Fruit fly (Drosophila melanogaster) whole organism, adult: Measurements from ENCODE around the gene mav.

ENCODE experiments used
- CG11617 ChIP-seq: fragments of 200-800 bp; sonication (Bioruptor generic); optimal IDR thresholded peaks from 2 replicates; lab custom pipeline; 2017; ENCODE audit warnings: mild to moderate bottlenecking, missing biosample characterization, missing genetic modification reagents, missing genetic modification characterization
- CG12768 ChIP-seq: fragments of 200-800 bp; sonication (Bioruptor generic); optimal IDR thresholded peaks from 2 replicates; lab custom pipeline; 2017; ENCODE audit warnings: missing biosample characterization, missing genetic modification characterization, mild to moderate bottlenecking, moderate library complexity, missing genetic modification reagents
- CG14711 ChIP-seq: fragments of 200-800 bp; sonication (Bioruptor generic); optimal IDR thresholded peaks from 2 replicates; lab custom pipeline; 2018; ENCODE audit warnings: missing biosample characterization, mild to moderate bottlenecking, missing genetic modification characterization, moderate library complexity
- CG1620 ChIP-seq: fragments of 200-800 bp; sonication (Bioruptor generic); optimal IDR thresholded peaks from 2 replicates; lab custom pipeline; 2016; ENCODE audit warnings: missing biosample characterization, missing genetic modification characterization
- CG33017 ChIP-seq: fragments of 200-800 bp; sonication (Bioruptor generic); optimal IDR thresholded peaks from 2 replicates; lab custom pipeline; 2018; ENCODE audit warnings: missing biosample characterization, mild to moderate bottlenecking, missing genetic modification characterization, moderate library complexity
- CG5204 ChIP-seq: fragments of 200-800 bp; sonication (Bioruptor generic); optimal IDR thresholded peaks from 2 replicates; lab custom pipeline; 2016; ENCODE audit warnings: missing biosample characterization, missing genetic modification characterization
- CG7101 ChIP-seq: fragments of 200-800 bp; sonication (Bioruptor generic); optimal IDR thresholded peaks from 2 replicates; lab custom pipeline; 2018; ENCODE audit warnings: missing biosample characterization, mild to moderate bottlenecking, missing genetic modification characterization, moderate library complexity
- Clk ChIP-seq: fragments of 200-800 bp; sonication (Bioruptor generic); optimal IDR thresholded peaks from 2 replicates; lab custom pipeline; 2017; ENCODE audit warnings: missing biosample characterization, missing genetic modification characterization
- Crg-1 ChIP-seq: fragments of 200-800 bp; sonication (Bioruptor generic); optimal IDR thresholded peaks from 2 replicates; lab custom pipeline; 2016; ENCODE audit warnings: missing biosample characterization, missing genetic modification characterization
- Hr96 ChIP-seq: fragments of 200-800 bp; sonication (Bioruptor generic); optimal IDR thresholded peaks from 2 replicates; lab custom pipeline; 2016; ENCODE audit warnings: missing biosample characterization, missing genetic modification characterization
- Mnt ChIP-seq: fragments of 200-800 bp; sonication (Bioruptor generic); optimal IDR thresholded peaks from 2 replicates; lab custom pipeline; 2016; ENCODE audit warnings: missing biosample characterization, mild to moderate bottlenecking, missing genetic modification characterization
- bab1 ChIP-seq: fragments of 200-800 bp; sonication (Bioruptor generic); optimal IDR thresholded peaks from 3 replicates; lab custom pipeline; 2019; ENCODE audit warnings: missing biosample characterization, mild to moderate bottlenecking, missing genetic modification characterization, moderate library complexity
- cic ChIP-seq: fragments of 200-800 bp; sonication (Bioruptor generic); optimal IDR thresholded peaks from 2 replicates; lab custom pipeline; 2017; ENCODE audit warnings: missing biosample characterization, mild to moderate bottlenecking, missing genetic modification characterization, moderate library complexity
- cnc ChIP-seq, 2 experiments: fragments of >200 bp; optimal IDR thresholded peaks; 2 replicates each; lab custom pipeline; 2017
- kay ChIP-seq: fragments of 200-800 bp; sonication (Bioruptor generic); peaks from one replicate; lab custom pipeline; 2016; ENCODE audit warnings: missing biosample characterization, missing genetic modification characterization, borderline replicate concordance
- ovo ChIP-seq: fragments of 200-800 bp; sonication (Bioruptor generic); optimal IDR thresholded peaks from 2 replicates; lab custom pipeline; 2016; ENCODE audit warnings: missing biosample characterization, missing genetic modification characterization
- pad ChIP-seq: fragments of 200-800 bp; sonication (Bioruptor generic); optimal IDR thresholded peaks from 3 replicates; lab custom pipeline; 2017; ENCODE audit warnings: missing biosample characterization, missing genetic modification characterization, mild to moderate bottlenecking, moderate library complexity, missing genetic modification reagents
- tj ChIP-seq: fragments of 200-800 bp; sonication (Bioruptor generic); optimal IDR thresholded peaks from 3 replicates; lab custom pipeline; 2017; ENCODE audit warnings: missing biosample characterization, mild to moderate bottlenecking, missing genetic modification characterization, moderate library complexity
- toe ChIP-seq: fragments of 200-800 bp; sonication (Bioruptor generic); optimal IDR thresholded peaks from 2 replicates; lab custom pipeline; 2016; ENCODE audit warnings: missing biosample characterization, missing genetic modification characterization

Gene mav

DNA sequence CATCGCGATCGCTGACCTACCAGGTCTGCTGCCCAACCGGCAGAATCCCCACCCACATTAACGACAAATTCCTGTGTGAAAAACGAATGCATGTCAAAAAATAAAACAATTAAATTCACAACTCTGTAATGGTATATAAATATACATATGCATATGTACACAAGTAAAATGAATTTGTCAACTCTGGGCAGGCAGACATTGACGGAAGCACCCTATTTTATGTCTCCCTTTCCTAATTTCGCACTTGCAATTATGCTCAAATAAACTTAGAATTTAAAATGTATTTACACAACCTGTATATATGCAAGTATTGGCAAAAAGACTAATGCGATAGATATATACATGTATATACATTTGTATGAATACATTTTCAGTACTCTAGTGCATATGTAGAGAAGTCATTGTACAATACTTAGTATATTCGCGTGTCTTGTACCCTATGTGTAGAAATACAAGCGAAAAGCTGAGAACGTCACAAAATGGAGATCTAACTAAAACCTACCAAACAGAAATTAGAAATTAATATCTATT, 33.3 kb upstream of the mav start:
- TF ChIP-seq toe (GFP tag; lab: Kevin White, UChicago), result no peak
- no peak for TF ChIP-seq CG12768 (GFP tag; lab: Kevin White, UChicago)
- TF ChIP-seq CG5204, result no peak
- no peak for TF ChIP-seq cic (GFP tag; lab: Kevin White, UChicago)
- peak; percentile 98 for TF ChIP-seq kay (GFP tag; lab: Kevin White, UChicago)
- no peak for TF ChIP-seq ovo (GFP tag; lab: Kevin White, UChicago)
- no peak for TF ChIP-seq bab1
- peak; percentile 86 for TF ChIP-seq CG14711 (tag; lab: Kevin White, UChicago)
- peak; percentile 22 for TF ChIP-seq CG1620 (GFP tag; lab: Kevin White, UChicago)
- no peak for TF ChIP-seq CG11617 (GFP tag; lab: Kevin White, UChicago)
- no peak for TF ChIP-seq cnc (optimal IDR thresholded peaks at IDR 0.05; lab: Kevin White, UChicago)
- peak; percentile 0 for TF ChIP-seq Crg-1
- TF ChIP-seq Clk (GFP tag; lab: Kevin White, UChicago), result no peak
- TF ChIP-seq Hr96 (GFP tag; lab: Kevin White, UChicago), result no peak
- TF ChIP-seq tj (GFP tag; lab: Kevin White, UChicago), result no peak
- no peak for TF ChIP-seq Mnt (GFP tag; lab: Kevin White, UChicago)

DNA sequence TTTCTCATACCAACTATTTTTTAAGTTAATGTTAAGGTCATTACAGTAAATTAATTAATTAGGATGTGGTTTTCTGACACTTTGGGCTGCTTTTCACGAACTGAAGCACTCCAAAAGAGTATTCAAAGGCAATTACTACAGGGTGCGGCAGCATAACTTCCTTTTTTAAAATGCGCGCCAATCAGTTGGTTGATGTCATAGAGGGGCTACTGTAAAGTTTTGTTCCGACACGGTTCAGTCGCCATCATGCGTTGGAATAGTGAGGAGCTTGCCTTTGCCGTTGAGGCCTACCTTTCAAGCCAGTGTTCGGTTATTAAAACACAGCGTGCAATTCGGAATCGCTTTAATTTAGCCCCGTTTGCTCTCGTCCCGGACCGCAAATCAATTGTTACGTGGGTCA, 21.6 kb upstream of the mav start:
- TF ChIP-seq CG33017 (tag; lab: Kevin White, UChicago) (no peak), toe (GFP tag; lab: Kevin White, UChicago) (no peak), CG11617 (GFP tag; lab: Kevin White, UChicago) (no peak), CG12768 (GFP tag; lab: Kevin White, UChicago) (no peak), CG14711 (tag; lab: Kevin White, UChicago) (no peak), Clk (GFP tag; lab: Kevin White, UChicago) (no peak), tj (GFP tag; lab: Kevin White, UChicago) (no peak), ovo (GFP tag; lab: Kevin White, UChicago) (no peak), Crg-1 (no peak), Hr96 (GFP tag; lab: Kevin White, UChicago) (no peak), kay (GFP tag; lab: Kevin White, UChicago) (no peak), CG5204 (no peak), Mnt (GFP tag; lab: Kevin White, UChicago) (no peak)

DNA sequence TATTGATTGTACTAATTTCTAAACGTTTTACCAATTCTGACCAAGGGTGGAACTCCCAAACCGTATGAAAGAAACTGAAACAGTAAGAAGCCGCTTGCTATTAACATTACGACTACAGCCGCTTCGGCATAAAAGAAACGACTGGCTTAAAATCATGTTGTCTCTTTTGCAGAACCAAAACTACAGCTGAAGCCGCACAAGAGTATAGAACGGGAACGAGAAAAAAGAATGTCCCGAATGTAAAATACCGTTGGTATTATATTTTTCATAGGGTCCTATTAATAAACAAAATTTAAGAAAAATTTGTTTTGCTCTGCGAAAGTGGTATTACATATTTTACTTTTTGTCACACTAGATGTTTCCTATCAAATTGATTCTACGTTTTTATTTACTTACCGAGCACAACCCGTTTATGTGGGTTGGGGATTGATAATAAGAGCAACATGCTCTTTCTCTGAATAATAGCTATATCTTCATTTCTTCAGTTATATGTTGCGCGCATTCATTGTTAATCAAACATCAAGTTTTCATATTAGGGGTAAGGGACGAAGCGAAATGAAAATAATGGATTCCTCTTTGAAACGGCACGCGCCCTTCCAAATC, 20.7 kb upstream of the mav start, which contains the start of gene Ekar:
Gene Ekar (minus strand): TSS at position 143 of the 603 bp plus-strand sequence.
- no peak for TF ChIP-seq CG14711 (tag; lab: Kevin White, UChicago)
- TF ChIP-seq kay (GFP tag; lab: Kevin White, UChicago), result peak; percentile 72
- no peak for TF ChIP-seq CG7101

DNA sequence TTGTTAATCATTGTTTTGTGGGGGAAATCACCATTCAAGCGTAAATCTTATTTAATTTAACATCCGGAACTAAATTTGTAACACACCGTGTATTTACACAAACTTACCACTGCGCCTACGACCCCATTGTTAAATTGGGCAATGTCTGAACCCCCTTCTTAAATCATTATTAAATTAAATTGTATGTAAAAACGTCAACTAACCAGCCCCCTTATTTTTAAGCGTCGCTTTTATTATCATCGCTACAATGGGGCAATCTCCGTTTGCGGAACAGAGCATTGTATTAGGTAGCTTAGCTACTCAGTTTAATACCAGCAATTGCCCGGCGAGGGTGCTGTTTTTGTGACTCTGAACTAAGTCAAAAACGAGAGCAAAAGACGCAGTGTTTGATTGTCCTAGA, 3.6 kb upstream of the mav start, which contains the start of gene Gat:
Gene Gat (plus strand): TSS at position 301 of the 400 bp plus-strand sequence.
- TF ChIP-seq Clk (GFP tag; lab: Kevin White, UChicago) (no peak), pad (GFP tag; lab: Kevin White, UChicago) (no peak), CG1620 (GFP tag; lab: Kevin White, UChicago) (no peak), kay (GFP tag; lab: Kevin White, UChicago) (no peak), Mnt (GFP tag; lab: Kevin White, UChicago) (no peak), cnc (optimal IDR thresholded peaks at IDR 0.05; lab: Kevin White, UChicago) (no peak), CG7101 (no peak), toe (GFP tag; lab: Kevin White, UChicago) (no peak), CG12768 (GFP tag; lab: Kevin White, UChicago) (no peak), ovo (GFP tag; lab: Kevin White, UChicago) (no peak), CG14711 (tag; lab: Kevin White, UChicago) (no peak)

DNA sequence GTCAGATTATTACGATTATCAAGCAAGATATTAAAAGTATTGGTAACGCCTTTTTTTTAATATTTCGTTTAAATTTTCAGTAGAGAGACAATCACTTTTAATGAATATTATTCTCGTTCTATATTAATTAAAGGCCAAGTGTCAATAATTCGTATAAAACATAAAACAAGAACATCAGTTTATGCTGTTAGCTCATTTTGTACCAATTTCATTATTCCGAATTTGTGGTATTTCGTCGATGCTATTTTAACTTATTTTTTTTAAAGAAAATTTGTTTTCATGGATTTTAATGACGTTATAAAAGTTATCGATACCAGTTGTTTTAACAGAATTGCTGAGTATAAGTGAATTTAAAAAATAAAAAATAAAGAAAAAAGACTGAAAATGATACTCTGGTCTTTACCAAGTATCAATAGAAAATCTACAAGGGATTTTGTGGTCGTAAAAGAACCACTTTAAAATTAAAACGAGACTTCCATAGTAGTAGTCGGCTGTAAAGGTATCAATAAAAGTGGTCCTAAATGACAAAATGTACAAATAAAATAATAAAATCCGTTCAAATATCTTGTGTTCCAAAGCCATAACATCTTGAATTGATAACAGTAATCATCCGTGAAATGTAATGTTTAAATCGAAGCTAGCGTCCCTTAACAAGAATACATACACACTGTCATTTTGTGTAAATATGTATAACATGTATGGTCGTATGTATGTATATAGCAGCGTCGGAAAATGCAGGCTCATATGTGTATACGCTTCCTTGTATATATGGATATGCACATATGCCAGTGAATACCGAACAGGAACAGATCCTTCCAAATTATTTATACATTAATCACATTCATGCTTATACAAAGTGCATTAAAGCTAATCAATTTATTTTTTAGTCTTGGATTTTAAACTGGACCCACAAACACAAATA, 15.2 kb downstream of the mav start, which contains the start of gene Eph:
Gene Eph (plus strand): TSS at position 287 of the 922 bp plus-strand sequence.
- no peak for TF ChIP-seq CG1620 (GFP tag; lab: Kevin White, UChicago)
- TF ChIP-seq tj (GFP tag; lab: Kevin White, UChicago), result peak; percentile 67

DNA sequence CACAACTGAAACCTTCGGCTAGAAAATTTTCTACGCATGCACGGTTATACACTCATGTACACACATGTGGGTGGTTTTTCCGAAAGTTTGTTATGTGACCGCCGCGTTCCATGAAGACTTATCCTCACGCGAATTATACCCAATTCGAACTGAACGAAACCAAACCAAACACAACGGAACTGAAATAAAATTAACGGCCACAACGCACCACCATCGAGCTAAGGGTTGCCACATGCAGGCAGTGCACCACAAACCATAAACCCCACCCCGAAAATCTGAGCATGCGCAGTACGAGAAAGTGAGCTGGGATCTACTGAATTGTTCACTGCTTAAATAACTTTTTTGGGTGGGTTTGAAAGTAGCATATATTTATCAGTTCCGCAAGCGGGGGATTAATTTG, 18.3 kb downstream of the mav start, which contains the start of gene onecut:
Gene onecut (minus strand): TSS at position 152 of the 400 bp plus-strand sequence.
- TF ChIP-seq CG33017 (tag; lab: Kevin White, UChicago) (no peak), ovo (GFP tag; lab: Kevin White, UChicago) (no peak), CG14711 (tag; lab: Kevin White, UChicago) (peak; percentile 51), CG11617 (GFP tag; lab: Kevin White, UChicago) (no peak)
